Worm (Caenorhabditis elegans): ENCODE data around the gene ttr-18.
A peak's percentile ranks its signal among the peaks of the same experiment; 100 is the strongest.

The ttr-18 gene

DNA sequence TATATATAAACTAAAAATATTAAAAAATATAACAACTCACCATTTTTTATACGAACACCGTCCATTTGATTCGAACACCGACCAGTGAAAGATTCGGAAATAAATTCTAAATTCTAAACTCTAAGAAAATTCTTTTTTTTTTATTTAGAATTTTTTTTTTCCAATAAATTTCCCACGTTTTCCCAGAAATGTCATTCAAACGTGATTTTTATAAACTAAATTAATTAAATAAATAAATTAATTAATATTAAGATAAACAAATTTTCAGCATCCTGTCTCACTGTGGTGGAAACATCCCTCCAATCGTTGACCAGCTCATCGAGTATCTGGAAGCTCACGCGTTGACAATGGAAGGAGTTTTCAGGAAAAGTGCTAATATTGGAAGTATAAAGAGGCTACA is 19.0 kb downstream of the ttr-18 start, which contains the start of gene klp-17:
Gene klp-17 (minus strand): TSS at position 101 of the 400 bp plus-strand sequence.
- TF ChIP-seq unc-86 (tag; optimal IDR thresholded peaks at IDR 0.05) (no peak), che-1 (tag; optimal IDR thresholded peaks at IDR 0.05) (no peak), ttx-3 (tag; optimal IDR thresholded peaks at IDR 0.05) (no peak), fax-1 (tag; optimal IDR thresholded peaks at IDR 0.05) (no peak), pha-4 (tag; optimal IDR thresholded peaks at IDR 0.05) (no peak), odd-2 (tag; optimal IDR thresholded peaks at IDR 0.05) (no peak), ceh-48 (tag; optimal IDR thresholded peaks at IDR 0.05) (no peak), elt-4 (tag; optimal IDR thresholded peaks at IDR 0.05) (no peak), lim-6 (tag; optimal IDR thresholded peaks at IDR 0.05) (no peak), tbx-7 (tag; optimal IDR thresholded peaks at IDR 0.05) (no peak), ref-2 (tag; optimal IDR thresholded peaks at IDR 0.05) (no peak), dve-1 (tag; optimal IDR thresholded peaks at IDR 0.05) (no peak), nhr-232 (tag; optimal IDR thresholded peaks at IDR 0.05) (no peak)

DNA sequence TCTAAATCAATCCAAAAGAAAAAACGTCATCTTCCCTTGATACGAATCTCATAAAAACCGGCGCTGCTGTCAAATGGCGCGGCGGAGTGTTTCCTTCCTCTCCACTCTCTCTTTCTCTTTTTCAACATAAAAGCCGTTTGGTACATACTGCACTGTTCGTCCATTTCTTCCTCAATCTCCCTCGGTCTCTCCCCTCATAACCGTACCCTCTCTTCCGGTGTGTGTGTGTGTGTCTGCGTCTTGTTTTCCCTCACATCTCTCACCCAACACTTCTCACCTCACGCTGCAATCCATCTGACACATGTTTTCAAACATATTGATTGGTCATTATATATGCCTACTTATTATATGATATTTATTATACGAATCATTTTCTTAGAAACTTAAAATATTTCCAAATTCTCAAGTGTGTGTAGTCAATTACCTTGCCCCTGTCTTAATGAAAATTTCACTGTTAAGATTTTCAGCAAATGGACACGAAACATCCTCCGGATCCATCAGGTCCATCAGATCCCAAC is 22.1 kb downstream of the ttr-18 start, which contains the start of the genes aars-1 and rga-1:
Gene aars-1 (minus strand): TSS at position 71 of the 518 bp plus-strand sequence.
Gene rga-1 (plus strand): TSS at position 468 of the 518 bp plus-strand sequence.
- TF ChIP-seq unc-55 (GFP tag; optimal IDR thresholded peaks at IDR 0.05) (peak; percentile 55), lim-6 (tag; optimal IDR thresholded peaks at IDR 0.05) (no peak), K02D7.2 (tag; optimal IDR thresholded peaks at IDR 0.05) (no peak), unc-42 (tag; optimal IDR thresholded peaks at IDR 0.05) (no peak), nfya-1 (tag; optimal IDR thresholded peaks at IDR 0.05) (peak; percentile 67), ref-2 (tag; optimal IDR thresholded peaks at IDR 0.05) (peak; percentile 43), hlh-8 (tag; optimal IDR thresholded peaks at IDR 0.05) (no peak), tbx-2 (tag; optimal IDR thresholded peaks at IDR 0.05) (peak; percentile 61), rnt-1 (tag; optimal IDR thresholded peaks at IDR 0.05) (no peak), hlh-30 (tag; optimal IDR thresholded peaks at IDR 0.05; ENCODE audit: insufficient read depth) (peak; percentile 51)

DNA sequence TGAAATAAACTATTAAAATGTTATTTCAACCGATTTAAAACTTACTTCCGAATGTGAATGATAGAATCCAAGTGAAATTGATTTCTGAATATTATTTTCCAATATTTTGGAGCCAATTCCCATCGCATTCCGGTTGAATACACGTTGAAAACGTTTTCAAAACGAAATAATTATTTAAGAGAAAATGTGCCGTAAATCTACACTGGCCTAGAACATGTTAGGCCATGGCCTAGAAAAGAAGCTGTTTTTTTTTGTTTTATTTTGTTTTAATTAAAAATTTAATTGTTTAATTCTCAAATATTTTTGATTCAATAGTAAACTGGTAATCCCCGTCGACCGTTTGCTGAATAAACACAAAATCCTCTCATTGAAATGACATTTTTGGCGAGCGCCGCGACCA is 22.6 kb downstream of the ttr-18 start:
- TF ChIP-seq ceh-31 (tag; optimal IDR thresholded peaks at IDR 0.05) (peak; percentile 9), elt-2 (tag; optimal IDR thresholded peaks at IDR 0.05) (peak; percentile 8), gmeb-2 (tag; optimal IDR thresholded peaks at IDR 0.05) (no peak), rnt-1 (tag; optimal IDR thresholded peaks at IDR 0.05) (no peak), ceh-34 (tag; optimal IDR thresholded peaks at IDR 0.05) (no peak), pax-1 (tag; optimal IDR thresholded peaks at IDR 0.05) (no peak), C38D4.7 (GFP tag; optimal IDR thresholded peaks at IDR 0.05) (no peak)

DNA sequence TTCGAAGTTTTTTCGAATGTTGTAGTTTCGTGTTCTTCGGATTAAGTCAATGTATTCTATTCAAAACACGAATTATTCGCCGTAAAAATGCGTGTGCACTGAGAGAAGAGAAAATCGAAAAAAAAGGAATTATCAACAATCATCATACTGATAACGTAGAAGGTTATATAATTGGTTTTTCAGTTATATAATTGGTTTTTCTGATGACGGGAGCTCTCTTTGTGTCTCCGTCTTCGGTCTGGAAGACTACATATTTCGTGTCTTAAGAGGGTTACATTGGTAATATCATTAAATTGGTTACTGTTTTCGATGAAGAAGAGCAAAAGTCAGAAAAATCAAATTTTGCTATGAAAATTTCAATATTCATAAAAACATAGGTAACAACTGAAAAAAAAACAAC is 26.7 kb downstream of the ttr-18 start:
- no peak for TF ChIP-seq fkh-6 (tag; optimal IDR thresholded peaks at IDR 0.05)
- no peak for TF ChIP-seq Y22D7AL.16 (tag; optimal IDR thresholded peaks at IDR 0.05)
- TF ChIP-seq T23F11.4 (GFP tag; optimal IDR thresholded peaks at IDR 0.05) = no peak
- TF ChIP-seq unc-3 (GFP tag; conservative IDR thresholded peaks at IDR 0.05) = no peak
- no peak for TF ChIP-seq unc-3 (tag; optimal IDR thresholded peaks at IDR 0.05)
- no peak for TF ChIP-seq ceh-48 (tag; optimal IDR thresholded peaks at IDR 0.05)
- no peak for TF ChIP-seq gmeb-2 (tag; optimal IDR thresholded peaks at IDR 0.05)
- TF ChIP-seq ceh-19 (GFP tag; optimal IDR thresholded peaks at IDR 0.05) = no peak

DNA sequence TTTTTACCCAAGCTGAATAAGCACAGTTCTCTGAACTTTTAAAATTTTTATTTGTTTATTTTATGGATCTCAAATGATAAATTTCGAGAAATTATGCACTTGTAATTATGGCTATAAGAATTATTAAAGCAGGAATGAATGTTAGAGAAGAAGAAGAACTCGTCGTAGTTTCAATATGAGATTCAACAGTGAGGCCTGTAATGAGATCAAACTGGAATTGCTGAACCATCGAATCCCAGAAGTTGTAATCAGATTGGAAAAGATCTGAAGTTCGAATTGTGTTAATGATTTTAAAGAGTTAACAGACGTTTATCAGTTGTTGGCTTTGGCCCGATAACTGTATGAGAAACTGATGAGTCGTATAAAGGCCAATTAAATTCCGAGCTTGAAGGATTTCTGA is 30.8 kb downstream of the ttr-18 start:
- TF ChIP-seq zip-5 (tag; optimal IDR thresholded peaks at IDR 0.05) (no peak), pha-2 (tag; optimal IDR thresholded peaks at IDR 0.05) (no peak), K02D7.2 (tag; optimal IDR thresholded peaks at IDR 0.05) (no peak), ceh-2 (tag; optimal IDR thresholded peaks at IDR 0.05) (no peak), elt-2 (tag; optimal IDR thresholded peaks at IDR 0.05) (no peak), ceh-6 (GFP tag; optimal IDR thresholded peaks at IDR 0.05) (no peak), dmd-4 (tag; optimal IDR thresholded peaks at IDR 0.05; ENCODE audit: borderline replicate concordance) (no peak), hlh-6 (tag; optimal IDR thresholded peaks at IDR 0.05) (no peak), ceh-18 (tag; optimal IDR thresholded peaks at IDR 0.05) (no peak), hlh-30 (tag; optimal IDR thresholded peaks at IDR 0.05; ENCODE audit: insufficient read depth) (no peak), ceh-9 (tag; optimal IDR thresholded peaks at IDR 0.05) (no peak), mec-3 (tag; optimal IDR thresholded peaks at IDR 0.05; ENCODE audit: borderline replicate concordance) (no peak)
